Worm (Caenorhabditis elegans): Measurements from ENCODE around the gene bra-2.

The bra-2 gene

DNA sequence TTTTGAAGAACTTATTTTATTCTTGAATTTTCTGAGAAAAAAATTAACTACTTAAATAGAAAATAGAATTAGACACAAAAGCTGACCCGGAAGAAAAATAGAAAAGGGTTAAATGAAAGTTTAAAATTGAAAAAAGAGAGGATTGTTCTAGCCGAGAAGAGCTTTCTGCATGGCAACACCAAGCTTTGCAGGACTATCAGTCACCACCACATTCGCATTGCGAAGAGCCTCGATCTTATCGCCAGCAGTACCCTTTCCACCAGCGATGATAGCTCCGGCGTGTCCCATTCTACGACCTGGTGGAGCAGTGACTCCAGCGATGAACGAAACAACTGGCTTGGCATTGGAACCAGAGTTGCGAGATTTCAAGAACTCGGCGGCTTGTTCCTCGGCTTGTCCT, 10.9 kb upstream of the bra-2 start:
- 0 out of 2 replicates have a peak, but pooled peaks have one; percentile 57 for TF ChIP-seq ztf-28 (GFP tag; IDR thresholded peaks at IDR 0.05)
- TF ChIP-seq hsf-1 (GFP tag; IDR thresholded peaks at IDR 0.05) = peak; percentile 45; the same call in 1 of the 2 replicates
- peak; percentile 30; the same call in 1 of the 2 replicates for TF ChIP-seq madf-6 (GFP tag; IDR thresholded peaks at IDR 0.05)
- TF ChIP-seq cebp-2 (GFP tag; IDR thresholded peaks at IDR 0.05) = no peak
- peak; percentile 20 for TF ChIP-seq F10E7.11 (tag; optimal IDR thresholded peaks at IDR 0.05)
- no peak for TF ChIP-seq ZK185.1 (tag; optimal IDR thresholded peaks at IDR 0.05; ENCODE audit: poor library complexity, severe bottlenecking)
- TF ChIP-seq nhr-80 (tag; optimal IDR thresholded peaks at IDR 0.05) = no peak
- TF ChIP-seq mcd-1 (GFP tag; IDR thresholded peaks at IDR 0.05) = 0 out of 2 replicates have a peak, but pooled peaks have one; percentile 36
- no peak for TF ChIP-seq xnd-1 (tag; optimal IDR thresholded peaks at IDR 0.05)
- 0 out of 2 replicates have a peak, but pooled peaks have one; percentile 27 for TF ChIP-seq dox-1 (GFP tag; IDR thresholded peaks at IDR 0.05)
- 0 out of 2 replicates have a peak, but pooled peaks have one; percentile 62 for TF ChIP-seq Y53G8AR.9 (GFP tag; conservative IDR thresholded peaks at IDR 0.05)
- 0 out of 2 replicates have a peak, but pooled peaks have one; percentile 49 for TF ChIP-seq Y79H2A.3 (GFP tag; conservative IDR thresholded peaks at IDR 0.05)
- TF ChIP-seq ceh-100 (GFP tag; IDR thresholded peaks at IDR 0.05) = peak; percentile 44; the same call in 1 of the 2 replicates
- peak; percentile 46; the same call in 1 of the 2 replicates for TF ChIP-seq B0336.3 (GFP tag; IDR thresholded peaks at IDR 0.05)
- TF ChIP-seq hlh-12 (tag; optimal IDR thresholded peaks at IDR 0.05) = no peak
- no peak for TF ChIP-seq zim-3 (tag; optimal IDR thresholded peaks at IDR 0.05)
- peak; percentile 39 for TF ChIP-seq him-1 (tag; optimal IDR thresholded peaks at IDR 0.05)
- TF ChIP-seq ekl-4 (GFP tag; IDR thresholded peaks at IDR 0.05) = peak; percentile 57; the same call in 1 of the 2 replicates
- 0 out of 2 replicates have a peak, but pooled peaks have one; percentile 9 for TF ChIP-seq ceh-91 (GFP tag; IDR thresholded peaks at IDR 0.05)

DNA sequence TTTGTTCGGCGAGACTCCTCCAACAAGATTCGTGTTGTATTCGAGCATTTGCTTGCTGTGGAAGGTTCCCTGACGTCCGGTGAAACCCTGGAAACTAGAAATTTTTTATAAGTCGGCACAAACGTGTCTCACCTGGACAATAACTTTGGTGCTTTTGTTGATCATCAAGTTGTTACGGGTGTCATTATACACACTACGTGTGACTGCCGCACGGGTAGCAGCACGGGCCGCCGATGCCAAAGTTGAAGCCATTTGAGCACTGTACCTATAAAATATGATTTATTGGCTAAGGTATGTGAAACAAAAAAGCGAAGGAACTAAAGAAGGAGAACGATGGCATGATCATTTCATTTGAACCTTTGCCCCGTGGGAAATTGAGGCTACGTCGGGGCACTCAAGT, 9.9 kb upstream of the bra-2 start, which contains the start of gene sucl-2:
Gene sucl-2, minus strand, starts transcription at position 265 of the 400 bp plus-strand sequence.
- TF ChIP-seq T26A5.8 (tag; optimal IDR thresholded peaks at IDR 0.05) (no peak), lir-1 (GFP tag; conservative IDR thresholded peaks at IDR 0.05) (no peak), ztf-28 (GFP tag; IDR thresholded peaks at IDR 0.05) (no peak), dpl-1 (GFP tag; optimal IDR thresholded peaks at IDR 0.05) (no peak), gei-17 (GFP tag; optimal IDR thresholded peaks at IDR 0.05) (no peak), tlf-1 (GFP tag; optimal IDR thresholded peaks at IDR 0.05) (no peak), snpc-4 (GFP tag; optimal IDR thresholded peaks at IDR 0.05) (no peak), snpc-4 (tag; optimal IDR thresholded peaks at IDR 0.05) (no peak), nhr-80 (tag; optimal IDR thresholded peaks at IDR 0.05) (no peak), madf-3 (GFP tag; IDR thresholded peaks at IDR 0.05) (peak; percentile 68; the same call in 1 of the 2 replicates), ceh-100 (GFP tag; IDR thresholded peaks at IDR 0.05) (0 out of 2 replicates have a peak, but pooled peaks have one; percentile 9), athp-1 (tag; optimal IDR thresholded peaks at IDR 0.05) (no peak), lag-1 (GFP tag; IDR thresholded peaks at IDR 0.05) (no peak), K12H6.12 (tag; optimal IDR thresholded peaks at IDR 0.05) (no peak), hmg-1.2 (GFP tag; IDR thresholded peaks at IDR 0.05) (0 out of 2 replicates have a peak, but pooled peaks have one; percentile 8), snpc-1.1 (tag; optimal IDR thresholded peaks at IDR 0.05; ENCODE audit: insufficient read depth) (no peak), F57C9.4 (tag; optimal IDR thresholded peaks at IDR 0.05) (no peak), Y53G8AR.9 (GFP tag; conservative IDR thresholded peaks at IDR 0.05) (no peak), ztf-6 (GFP tag; IDR thresholded peaks at IDR 0.05) (no peak), cebp-1 (GFP tag; IDR thresholded peaks at IDR 0.05) (no peak), cebp-1 (tag; optimal IDR thresholded peaks at IDR 0.05) (no peak), bed-2 (GFP tag; IDR thresholded peaks at IDR 0.05) (no peak), die-1 (tag; optimal IDR thresholded peaks at IDR 0.05) (no peak), snpc-1.3 (tag; optimal IDR thresholded peaks at IDR 0.05; ENCODE audit: insufficient read depth) (no peak), ekl-4 (GFP tag; IDR thresholded peaks at IDR 0.05) (peak; percentile 33; the same call in 1 of the 2 replicates), ceh-27 (GFP tag; optimal IDR thresholded peaks at IDR 0.05) (no peak), nfya-1 (tag; optimal IDR thresholded peaks at IDR 0.05; ENCODE audit: borderline replicate concordance, insufficient read depth) (no peak), rpc-1 (optimal IDR thresholded peaks at IDR 0.05) (no peak), rpc-1 (tag; optimal IDR thresholded peaks at IDR 0.05) (no peak), ama-1 (optimal IDR thresholded peaks at IDR 0.05) (no peak), ama-1 (GFP tag; optimal IDR thresholded peaks at IDR 0.05) (no peak)
